Worm (Caenorhabditis elegans): ENCODE measurements around the gene vha-4.

Gene vha-4

ce11 chrII:7851480-7851879 lies 27.6 kb downstream of the vha-4 start:
- no peak for TF ChIP-seq unc-62 (GFP tag; optimal IDR thresholded peaks at IDR 0.05)

ce11 chrII:7850575-7850974 lies 28.5 kb downstream of the vha-4 start:
- no peak for TF ChIP-seq unc-62 (GFP tag; optimal IDR thresholded peaks at IDR 0.05)

ce11 chrII:7849697-7850096 lies 29.4 kb downstream of the vha-4 start, which contains the start of gene acr-7:
Gene acr-7, minus strand, starts transcription at chrII:7849797.
- no peak for TF ChIP-seq unc-62 (GFP tag; optimal IDR thresholded peaks at IDR 0.05)

ce11 chrII:7845571-7846236 lies 33.4 kb downstream of the vha-4 start, which contains the start of gene T09A5.4:
Gene T09A5.4, plus strand, starts transcription at chrII:7846186.
- TF ChIP-seq unc-62 (GFP tag; optimal IDR thresholded peaks at IDR 0.05): no peak

ce11 chrII:7842053-7842452 lies 37.1 kb downstream of the vha-4 start, which contains the start of gene klp-3:
Gene klp-3, plus strand, starts transcription at chrII:7842353.
- no peak for TF ChIP-seq unc-62 (GFP tag; optimal IDR thresholded peaks at IDR 0.05)

- no peak for TF ChIP-seq unc-62 (GFP tag; optimal IDR thresholded peaks at IDR 0.05)
These were observed 39.4 kb downstream of the vha-4 start for ce11 chrII:7839703-7840102.

- TF ChIP-seq unc-62 (GFP tag; optimal IDR thresholded peaks at IDR 0.05): no peak
These were observed 40.5 kb downstream of the vha-4 start for ce11 chrII:7838661-7839060.

ce11 chrII:7836613-7837226 lies 42.4 kb downstream of the vha-4 start:
- TF ChIP-seq unc-62 (GFP tag; optimal IDR thresholded peaks at IDR 0.05): no peak

ce11 chrII:7835314-7835713 lies 43.8 kb downstream of the vha-4 start, which contains the start of gene cex-2:
Gene cex-2, minus strand, starts transcription at chrII:7835414.
- no peak for TF ChIP-seq unc-62 (GFP tag; optimal IDR thresholded peaks at IDR 0.05)

- TF ChIP-seq unc-62 (GFP tag; optimal IDR thresholded peaks at IDR 0.05): no peak
These were observed 47.1 kb downstream of the vha-4 start, which contains the start of gene T09A5.14 for ce11 chrII:7832054-7832453. Gene T09A5.14, plus strand, starts transcription at chrII:7832354.

ce11 chrII:7829616-7830015 lies 49.5 kb downstream of the vha-4 start:
- no peak for TF ChIP-seq unc-62 (GFP tag; optimal IDR thresholded peaks at IDR 0.05)

All from whole organism, dauer.